Fruit fly (Drosophila melanogaster): ENCODE measurements around the gene polybromo.

Gene polybromo

DNA sequence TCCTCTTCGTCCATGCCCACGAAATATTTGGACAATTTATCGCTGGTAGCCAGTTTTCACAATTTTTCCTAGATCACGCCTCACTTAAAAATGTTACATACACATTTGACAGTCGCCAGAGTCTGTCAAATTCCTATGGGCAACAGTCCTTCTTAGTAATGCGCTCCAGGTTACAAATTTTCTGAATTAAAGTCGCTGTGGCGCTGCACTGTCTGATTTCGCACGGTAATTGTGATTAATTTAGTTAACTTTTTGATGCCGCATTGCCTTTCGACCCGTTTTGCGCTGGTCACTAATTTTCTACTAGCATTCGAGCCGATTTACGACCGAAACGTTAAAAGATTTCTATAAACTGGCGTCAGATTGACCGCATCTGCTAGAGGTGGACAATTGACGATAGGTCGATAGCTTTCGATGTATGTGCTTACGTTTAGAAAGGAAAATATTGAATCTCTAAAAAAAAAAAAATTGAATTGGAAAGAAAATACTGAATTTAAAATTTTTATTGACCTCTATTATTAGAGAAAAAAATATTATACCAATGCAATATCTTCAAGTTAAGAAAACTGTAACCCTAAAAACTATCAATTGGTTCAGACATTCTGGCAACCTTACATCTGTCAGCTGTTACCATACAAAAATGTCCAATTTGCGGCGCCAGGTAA is 8.7 kb upstream of the polybromo start, which contains the start of the genes lili and CG34150 (continued):
- TF ChIP-seq CG5180 (GFP tag; optimal IDR thresholded peaks at IDR 0.05) = no peak
- peak; percentile 83 for TF ChIP-seq BEAF-32 (GFP tag; optimal IDR thresholded peaks at IDR 0.05)
- peak; percentile 88 for TF ChIP-seq CG9932 (GFP tag; IDR thresholded peaks at IDR 0.05)
- TF ChIP-seq Side (GFP tag; optimal IDR thresholded peaks at IDR 0.05) = peak; percentile 55
- TF ChIP-seq esg (GFP tag; conservative IDR thresholded peaks at IDR 0.05) = peak; percentile 64
- peak; percentile 80 for TF ChIP-seq CG13894 (tag; optimal IDR thresholded peaks at IDR 0.05)
- no peak for TF ChIP-seq CG31365 (tag; optimal IDR thresholded peaks at IDR 0.05)
- peak; percentile 30 for TF ChIP-seq Hmx (GFP tag; optimal IDR thresholded peaks at IDR 0.05)
- TF ChIP-seq z (GFP tag; IDR thresholded peaks at IDR 0.05) = no peak
- TF ChIP-seq CG11247 (GFP tag; IDR thresholded peaks at IDR 0.05) = no peak; the same call in none of the 2 replicates
- no peak for TF ChIP-seq eve (GFP tag; optimal IDR thresholded peaks at IDR 0.05)
- TF ChIP-seq CG10543 (GFP tag; optimal IDR thresholded peaks at IDR 0.05) = peak; percentile 71
- TF ChIP-seq CG1233 (GFP tag; optimal IDR thresholded peaks at IDR 0.05) = peak; percentile 64
- no peak for TF ChIP-seq CG6654 (GFP tag; optimal IDR thresholded peaks at IDR 0.05)
- peak; percentile 61 for TF ChIP-seq Bdp1 (GFP tag; optimal IDR thresholded peaks at IDR 0.05)
- no peak for TF ChIP-seq mld (GFP tag; IDR thresholded peaks at IDR 0.05; ENCODE audit: partially characterized antibody)
- peak; percentile 89 for TF ChIP-seq unc-4 (GFP tag; IDR thresholded peaks at IDR 0.05; ENCODE audit: partially characterized antibody)
- peak; percentile 32 for TF ChIP-seq crc (GFP tag; optimal IDR thresholded peaks at IDR 0.05)
- peak; percentile 71 for TF ChIP-seq unpg (GFP tag; optimal IDR thresholded peaks at IDR 0.05)
- TF ChIP-seq pzg (GFP tag; optimal IDR thresholded peaks at IDR 0.05) = peak; percentile 60
- TF ChIP-seq CG4820 (GFP tag; optimal IDR thresholded peaks at IDR 0.05) = peak; percentile 74
- TF ChIP-seq lilli (GFP tag; optimal IDR thresholded peaks at IDR 0.05) = peak; percentile 88
- no peak for TF ChIP-seq pfk (GFP tag; optimal IDR thresholded peaks at IDR 0.05)
- peak; percentile 58 for TF ChIP-seq CG13123 (GFP tag; optimal IDR thresholded peaks at IDR 0.05)
- no peak for TF ChIP-seq sc (optimal IDR thresholded peaks at IDR 0.05)
- TF ChIP-seq sc (GFP tag; optimal IDR thresholded peaks at IDR 0.05) = peak; percentile 36
- peak; percentile 62 for TF ChIP-seq maf-S (GFP tag; optimal IDR thresholded peaks at IDR 0.05)
- TF ChIP-seq Dref (GFP tag; IDR thresholded peaks at IDR 0.05) = peak; percentile 74
- no peak for TF ChIP-seq usp (GFP tag; optimal IDR thresholded peaks at IDR 0.05)
- TF ChIP-seq twi (tag; optimal IDR thresholded peaks at IDR 0.05) = peak; percentile 56
- TF ChIP-seq otp (GFP tag; IDR thresholded peaks at IDR 0.05) = no peak
- TF ChIP-seq CG9609 (GFP tag; optimal IDR thresholded peaks at IDR 0.05) = peak; percentile 69
- TF ChIP-seq D19A (tag; optimal IDR thresholded peaks at IDR 0.05) = no peak
- TF ChIP-seq hbn (GFP tag; IDR thresholded peaks at IDR 0.05; ENCODE audit: partially characterized antibody) = peak; percentile 75
- TF ChIP-seq CG17912 (GFP tag; optimal IDR thresholded peaks at IDR 0.05) = no peak
- TF ChIP-seq CTCF (GFP tag; optimal IDR thresholded peaks at IDR 0.05) = peak; percentile 38
- no peak for TF ChIP-seq C15 (GFP tag; IDR thresholded peaks at IDR 0.05)
- TF ChIP-seq Opbp (GFP tag; IDR thresholded peaks at IDR 0.05; ENCODE audit: partially characterized antibody) = peak; percentile 71; the same call in 2 of the 3 replicates
- TF ChIP-seq CG4282 (GFP tag; optimal IDR thresholded peaks at IDR 0.05) = no peak
- peak; percentile 63 for TF ChIP-seq kay (GFP tag; optimal IDR thresholded peaks at IDR 0.05)
- TF ChIP-seq ap (GFP tag; IDR thresholded peaks at IDR 0.05) = 0 out of 2 replicates have a peak, but pooled peaks have one; percentile 18
- TF ChIP-seq Antp (GFP tag; optimal IDR thresholded peaks at IDR 0.05) = peak; percentile 55
- peak; percentile 29 for TF ChIP-seq BtbVII (GFP tag; optimal IDR thresholded peaks at IDR 0.05)
- TF ChIP-seq NFAT (GFP tag; IDR thresholded peaks at IDR 0.05) = peak; percentile 54; the same call in 1 of the 2 replicates
- peak; percentile 52 for TF ChIP-seq Meics (GFP tag; optimal IDR thresholded peaks at IDR 0.05)
- TF ChIP-seq CG7372 (GFP tag; IDR thresholded peaks at IDR 0.05) = peak; percentile 72; the same call in 1 of the 2 replicates
- TF ChIP-seq CG17568 (GFP tag; optimal IDR thresholded peaks at IDR 0.05) = no peak
- peak; percentile 13 for TF ChIP-seq CG3407 (GFP tag; optimal IDR thresholded peaks at IDR 0.05)
- TF ChIP-seq CG30403 (GFP tag; optimal IDR thresholded peaks at IDR 0.05) = peak; percentile 85
- TF ChIP-seq Chrac-16 (GFP tag; optimal IDR thresholded peaks at IDR 0.05) = peak; percentile 85
- 0 out of 2 replicates have a peak, but pooled peaks have one; percentile 55 for TF ChIP-seq Oaz (GFP tag; IDR thresholded peaks at IDR 0.05)
